Fruit fly (Drosophila melanogaster) whole organism, pupa: ENCODE measurements around the gene shv.

Experiments
- CG10348 ChIP-seq: fragments of 200-800 bp; sonication (Bioruptor generic); IDR thresholded peaks from 2 replicates; pipeline ENCODE4 v1.3.6; 2022; ENCODE audit warnings: missing biosample characterization, missing genetic modification characterization
- CG13204 ChIP-seq: fragments of 200-800 bp; sonication (Bioruptor generic); optimal IDR thresholded peaks from 2 replicates; lab custom pipeline; 2018; ENCODE audit warnings: missing biosample characterization, mild to moderate bottlenecking, missing genetic modification characterization, moderate library complexity
- CG15710 ChIP-seq: fragments of 200-800 bp; sonication (Bioruptor generic); optimal IDR thresholded peaks from 2 replicates; lab custom pipeline; 2018; ENCODE audit warnings: missing biosample characterization, mild to moderate bottlenecking, missing genetic modification characterization, moderate library complexity
- CG17806 ChIP-seq: fragments of 200-800 bp; sonication (Bioruptor generic); optimal IDR thresholded peaks from 2 replicates; lab custom pipeline; 2018; ENCODE audit warnings: missing biosample characterization, mild to moderate bottlenecking, missing genetic modification characterization, moderate library complexity
- CG4496 ChIP-seq: fragments of 200-800 bp; sonication (Bioruptor generic); IDR thresholded peaks from 3 replicates; pipeline ENCODE4 v1.3.6; 2022; ENCODE audit warnings: missing biosample characterization, missing genetic modification characterization
- CG8301 ChIP-seq: fragments of 200-800 bp; sonication (Bioruptor generic); optimal IDR thresholded peaks from 2 replicates; lab custom pipeline; 2018; ENCODE audit warnings: missing biosample characterization, mild to moderate bottlenecking, missing genetic modification characterization
- D1 ChIP-seq: fragments of 200-800 bp; sonication (Bioruptor generic); optimal IDR thresholded peaks from 2 replicates; lab custom pipeline; 2018; ENCODE audit warnings: missing biosample characterization, mild to moderate bottlenecking, missing genetic modification characterization, moderate library complexity
- Pif1A ChIP-seq: fragments of 200-800 bp; sonication (Bioruptor generic); optimal IDR thresholded peaks from 3 replicates; lab custom pipeline; 2016; ENCODE audit warnings: missing biosample characterization, missing genetic modification characterization
- Snoo ChIP-seq: fragments of 200-800 bp; sonication (Bioruptor generic); optimal IDR thresholded peaks from 3 replicates; lab custom pipeline; 2017; ENCODE audit warnings: missing biosample characterization, mild to moderate bottlenecking, missing genetic modification characterization, inconsistent platforms
- fd96Ca ChIP-seq: fragments of 200-800 bp; sonication (Bioruptor generic); IDR thresholded peaks from 3 replicates; pipeline ENCODE4 v1.3.6; 2022; ENCODE audit warnings: missing biosample characterization, missing genetic modification characterization

- TF ChIP-seq fd96Ca (GFP tag; lab: Robert Waterston, UW), result no peak
- TF ChIP-seq CG10348, result no peak
- no peak for TF ChIP-seq D1
- no peak for TF ChIP-seq Pif1A (GFP tag; lab: Kevin White, UChicago)
- TF ChIP-seq CG13204 (GFP tag; lab: Kevin White, UChicago), result no peak
- TF ChIP-seq CG4496 (GFP tag; lab: Robert Waterston, UW), result no peak
- TF ChIP-seq CG17806 (tag; lab: Kevin White, UChicago), result no peak
- TF ChIP-seq CG8301 (tag; lab: Kevin White, UChicago), result no peak
- no peak for TF ChIP-seq Snoo (tag; lab: Kevin White, UChicago)
- no peak for TF ChIP-seq CG15710 (tag; lab: Kevin White, UChicago)
These were observed 2.8 kb downstream of the shv start for dm6 chr2L:455738-456137.
